Fruit fly (Drosophila melanogaster) whole organism, prepupa: ENCODE results near the gene Best3.

Experiments used
- CG10631 ChIP-seq: fragments of 200-800 bp; sonication (Bioruptor generic); optimal IDR thresholded peaks from 2 replicates; lab custom pipeline; 2016; ENCODE audit warnings: missing biosample characterization, missing genetic modification characterization
- CG10669 ChIP-seq: fragments of 200-800 bp; sonication (Bioruptor generic); optimal IDR thresholded peaks from 3 replicates; lab custom pipeline; 2018; ENCODE audit warnings: missing biosample characterization, mild to moderate bottlenecking, missing genetic modification characterization, moderate library complexity
- CG11902 ChIP-seq: fragments of 200-800 bp; sonication (Bioruptor generic); optimal IDR thresholded peaks from 3 replicates; lab custom pipeline; 2016; ENCODE audit warnings: missing biosample characterization, missing genetic modification characterization
- CG1621 ChIP-seq: fragments of 200-800 bp; sonication (Bioruptor generic); optimal IDR thresholded peaks from 3 replicates; lab custom pipeline; 2018; ENCODE audit warnings: missing biosample characterization, mild to moderate bottlenecking, missing genetic modification characterization
- CG16779 ChIP-seq: fragments of 200-800 bp; sonication (Bioruptor generic); optimal IDR thresholded peaks from 3 replicates; lab custom pipeline; 2017; ENCODE audit warnings: missing biosample characterization, mild to moderate bottlenecking, missing genetic modification characterization
- CG31627 ChIP-seq: fragments of 200-800 bp; sonication (Bioruptor generic); optimal IDR thresholded peaks from 3 replicates; lab custom pipeline; 2016; ENCODE audit warnings: missing biosample characterization, missing genetic modification characterization
- CG32006 ChIP-seq: fragments of 200-800 bp; sonication (Bioruptor generic); optimal IDR thresholded peaks from 3 replicates; lab custom pipeline; 2017; ENCODE audit warnings: missing biosample characterization, mild to moderate bottlenecking, missing genetic modification characterization
- CG34406 ChIP-seq: fragments of 200-800 bp; sonication (Bioruptor generic); optimal IDR thresholded peaks from 3 replicates; lab custom pipeline; 2016; ENCODE audit warnings: missing biosample characterization, missing genetic modification characterization
- CG3919 ChIP-seq: fragments of 200-800 bp; sonication (Bioruptor generic); optimal IDR thresholded peaks from 3 replicates; lab custom pipeline; 2016; ENCODE audit warnings: missing biosample characterization, missing genetic modification characterization
- CG4318 ChIP-seq: fragments of 200-800 bp; sonication (Bioruptor generic); optimal IDR thresholded peaks from 3 replicates; lab custom pipeline; 2017; ENCODE audit warnings: missing biosample characterization, mild to moderate bottlenecking, missing genetic modification characterization
- CG6276 ChIP-seq: fragments of 200-800 bp; sonication (Bioruptor generic); optimal IDR thresholded peaks from 2 replicates; lab custom pipeline; 2017; ENCODE audit warnings: missing biosample characterization, mild to moderate bottlenecking, missing genetic modification characterization
- CG6792 ChIP-seq: fragments of 200-800 bp; sonication (Bioruptor generic); optimal IDR thresholded peaks from 3 replicates; lab custom pipeline; 2016; ENCODE audit warnings: missing biosample characterization, missing genetic modification characterization
- CG6854 ChIP-seq: fragments of 200-800 bp; sonication (Bioruptor generic); optimal IDR thresholded peaks from 2 replicates; lab custom pipeline; 2017; ENCODE audit warnings: missing biosample characterization, mild to moderate bottlenecking, missing genetic modification characterization
- CG7368 ChIP-seq: fragments of 200-800 bp; sonication (Bioruptor generic); optimal IDR thresholded peaks from 3 replicates; lab custom pipeline; 2016; ENCODE audit warnings: missing biosample characterization, missing genetic modification characterization
- CG8119 ChIP-seq: fragments of 200-800 bp; sonication (Bioruptor generic); IDR thresholded peaks from 3 replicates; pipeline ENCODE4 v1.3.6; 2022; ENCODE audit warnings: missing biosample characterization, missing genetic modification characterization
- CG8319 ChIP-seq: fragments of 200-800 bp; sonication (Bioruptor generic); optimal IDR thresholded peaks from 3 replicates; lab custom pipeline; 2016; ENCODE audit warnings: missing biosample characterization, missing genetic modification characterization
- CG8632 ChIP-seq: fragments of 200-800 bp; sonication (Bioruptor generic); optimal IDR thresholded peaks from 3 replicates; lab custom pipeline; 2016; ENCODE audit warnings: missing biosample characterization, missing genetic modification characterization
- Eip75B ChIP-seq: fragments of 200-800 bp; sonication (Bioruptor generic); optimal IDR thresholded peaks from 3 replicates; lab custom pipeline; 2016; ENCODE audit warnings: missing biosample characterization, missing genetic modification characterization
- Eip78C ChIP-seq: fragments of 200-800 bp; sonication (Bioruptor generic); peaks from one replicate; lab custom pipeline; 2016; ENCODE audit warnings: missing biosample characterization, missing genetic modification characterization
- Eip93F ChIP-seq: fragments of 200-800 bp; sonication (Bioruptor generic); optimal IDR thresholded peaks from 2 replicates; lab custom pipeline; 2016; ENCODE audit warnings: missing biosample characterization, mild to moderate bottlenecking, missing genetic modification characterization
- Ets21C ChIP-seq: fragments of 200-800 bp; sonication (Bioruptor generic); optimal IDR thresholded peaks from 3 replicates; lab custom pipeline; 2016; ENCODE audit warnings: missing biosample characterization, missing genetic modification characterization
- Ets96B ChIP-seq: fragments of 200-800 bp; optimal IDR thresholded peaks from 2 replicates; lab custom pipeline; 2019; ENCODE audit warnings: missing biosample characterization, mild to moderate bottlenecking, missing genetic modification characterization, moderate library complexity
- Hr39 ChIP-seq: fragments of 200-800 bp; sonication (Bioruptor generic); optimal IDR thresholded peaks from 2 replicates; lab custom pipeline; 2016; ENCODE audit warnings: missing biosample characterization, missing genetic modification characterization
- Hr4 ChIP-seq: fragments of 200-800 bp; sonication (Bioruptor generic); optimal IDR thresholded peaks from 3 replicates; lab custom pipeline; 2016; ENCODE audit warnings: missing biosample characterization, missing genetic modification characterization
- Met ChIP-seq: fragments of 200-800 bp; sonication (Bioruptor generic); optimal IDR thresholded peaks from 3 replicates; lab custom pipeline; 2016; ENCODE audit warnings: missing biosample characterization, missing genetic modification characterization
- OdsH ChIP-seq: fragments of 200-800 bp; sonication (Bioruptor generic); optimal IDR thresholded peaks from 3 replicates; lab custom pipeline; 2016; ENCODE audit warnings: missing biosample characterization, missing genetic modification characterization
- Smox ChIP-seq: fragments of 200-800 bp; sonication (Bioruptor generic); optimal IDR thresholded peaks from 3 replicates; lab custom pipeline; 2016; ENCODE audit warnings: missing biosample characterization, missing genetic modification characterization
- Sox102F ChIP-seq: fragments of 200-800 bp; sonication (Bioruptor generic); optimal IDR thresholded peaks from 2 replicates; lab custom pipeline; 2016; ENCODE audit warnings: missing biosample characterization, mild to moderate bottlenecking, missing genetic modification characterization
- Sox14 ChIP-seq: fragments of 200-800 bp; sonication (Bioruptor generic); optimal IDR thresholded peaks from 3 replicates; lab custom pipeline; 2016; ENCODE audit warnings: missing biosample characterization, missing genetic modification characterization
- Sox15 ChIP-seq: fragments of 200-800 bp; sonication (Bioruptor generic); optimal IDR thresholded peaks from 3 replicates; lab custom pipeline; 2016; ENCODE audit warnings: missing biosample characterization, missing genetic modification characterization
- achi ChIP-seq: fragments of 200-800 bp; sonication (Bioruptor generic); optimal IDR thresholded peaks from 3 replicates; lab custom pipeline; 2016; ENCODE audit warnings: missing biosample characterization, missing genetic modification characterization
- acj6 ChIP-seq: fragments of 200-800 bp; sonication (Bioruptor generic); optimal IDR thresholded peaks from 3 replicates; lab custom pipeline; 2016; ENCODE audit warnings: missing biosample characterization, missing genetic modification characterization
- cyc ChIP-seq: fragments of 200-800 bp; sonication (Bioruptor generic); optimal IDR thresholded peaks from 3 replicates; lab custom pipeline; 2016; ENCODE audit warnings: missing biosample characterization, missing genetic modification characterization
- dsx ChIP-seq: fragments of 200-800 bp; optimal IDR thresholded peaks from 3 replicates; lab custom pipeline; 2019; ENCODE audit warnings: missing biosample characterization, mild to moderate bottlenecking, missing genetic modification characterization, moderate library complexity; ENCODE audit not compliant: poor library complexity, severe bottlenecking
- fkh ChIP-seq: fragments of 200-800 bp; sonication (Bioruptor generic); optimal IDR thresholded peaks from 3 replicates; lab custom pipeline; 2017; ENCODE audit warnings: missing biosample characterization, mild to moderate bottlenecking, missing genetic modification characterization, moderate library complexity
- net ChIP-seq: fragments of 200-800 bp; sonication (Bioruptor generic); optimal IDR thresholded peaks from 3 replicates; lab custom pipeline; 2016; ENCODE audit warnings: missing biosample characterization, missing genetic modification characterization
- spab ChIP-seq: fragments of 200-800 bp; sonication (Bioruptor generic); optimal IDR thresholded peaks from 2 replicates; lab custom pipeline; 2017; ENCODE audit warnings: missing biosample characterization, mild to moderate bottlenecking, missing genetic modification characterization, missing genetic modification reagents
- ss ChIP-seq, 2 experiments: fragments of 200-800 bp; sonication (Bioruptor generic); optimal IDR thresholded peaks; 2 replicates in 1 of 2; 3 replicates in 1 of 2; lab custom pipeline; 2017 to 2018; ENCODE audit warnings: mild to moderate bottlenecking in 2 of 2, missing biosample characterization in 2 of 2, missing genetic modification characterization in 2 of 2, moderate library complexity in 1 of 2
- svp ChIP-seq: fragments of 200-800 bp; sonication (Bioruptor generic); peaks from one replicate; lab custom pipeline; 2016; ENCODE audit warnings: missing biosample characterization, missing genetic modification characterization
- topi ChIP-seq: fragments of 200-800 bp; sonication (Bioruptor generic); optimal IDR thresholded peaks from 3 replicates; lab custom pipeline; 2016; ENCODE audit warnings: missing biosample characterization, missing genetic modification characterization
- vri ChIP-seq: fragments of 200-800 bp; sonication (Bioruptor generic); optimal IDR thresholded peaks from 3 replicates; lab custom pipeline; 2016; ENCODE audit warnings: missing biosample characterization, mild to moderate bottlenecking, missing genetic modification characterization

Gene Best3

DNA sequence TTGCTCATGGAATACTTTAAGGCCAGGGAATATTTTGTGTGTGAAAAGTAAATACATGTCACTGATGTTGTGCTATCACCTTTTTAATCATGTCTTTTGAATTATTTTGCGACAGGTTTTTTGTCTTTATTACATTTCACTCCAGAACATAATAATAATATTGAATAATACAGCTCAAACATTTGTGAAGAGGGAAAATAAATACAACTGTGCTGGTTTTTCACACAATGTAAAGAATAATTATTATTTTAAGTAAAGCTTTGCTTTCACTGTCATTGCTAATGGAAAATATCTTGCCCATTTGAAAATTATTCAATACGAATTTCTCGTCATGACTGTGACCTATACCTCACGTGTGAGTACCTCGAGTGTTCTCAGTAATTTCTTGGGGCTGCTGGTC lies 3.9 kb downstream of the Best3 start, which contains the start of gene Best4:
Best4 (plus strand) TSS at position 301 of the 400 bp plus-strand sequence.
- TF ChIP-seq CG6276 (no peak), Hr4 (GFP tag; lab: Kevin White, UChicago) (no peak), spab (GFP tag; lab: Kevin White, UChicago) (no peak), fkh (GFP tag; lab: Kevin White, UChicago) (no peak), acj6 (GFP tag; lab: Kevin White, UChicago) (no peak), Smox (no peak), CG10631 (GFP tag; lab: Kevin White, UChicago) (no peak), CG7368 (GFP tag; lab: Kevin White, UChicago) (no peak), CG8632 (GFP tag; lab: Kevin White, UChicago) (no peak), Eip78C (no peak), Hr39 (GFP tag; lab: Kevin White, UChicago) (no peak), CG8119 (GFP tag; lab: Robert Waterston, UW) (no peak), CG6854 (GFP tag; lab: Kevin White, UChicago) (no peak), CG8319 (GFP tag; lab: Kevin White, UChicago) (no peak), ss (GFP tag; optimal IDR thresholded peaks at IDR 0.05; lab: Kevin White, UChicago) (no peak), CG6792 (GFP tag; lab: Kevin White, UChicago) (no peak), dsx (GFP tag; lab: Kevin White, UChicago) (no peak), CG3919 (GFP tag; lab: Kevin White, UChicago) (no peak), Eip75B (GFP tag; lab: Kevin White, UChicago) (no peak), CG31627 (GFP tag; lab: Kevin White, UChicago) (no peak)
- TF ChIP-seq, all 60 proteins: peak for 0

DNA sequence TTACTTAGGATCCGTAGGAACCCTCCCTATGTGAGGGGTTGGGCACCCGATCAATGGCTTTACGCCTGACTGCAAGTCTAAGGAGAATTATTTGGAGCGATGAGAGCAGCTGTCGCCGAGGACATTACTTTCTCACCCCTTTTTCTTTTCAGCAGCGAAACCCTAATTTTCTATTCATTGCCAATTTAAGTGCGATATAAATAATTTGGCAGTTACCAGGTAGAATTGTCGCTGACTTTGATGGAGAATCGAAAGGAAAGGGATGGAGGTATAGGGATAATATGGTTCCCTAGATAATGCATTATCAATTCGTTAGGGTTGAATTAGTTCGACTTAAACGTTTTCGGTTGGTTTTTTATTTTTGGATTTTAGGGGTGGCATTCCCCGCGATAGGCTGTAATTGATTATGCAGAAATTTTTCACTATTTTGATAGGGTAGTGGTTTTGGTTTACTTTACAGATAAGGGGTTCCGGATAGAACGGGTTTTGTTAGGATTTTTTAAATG lies 13.3 kb downstream of the Best3 start:
- no peak for TF ChIP-seq CG4318
- no peak for TF ChIP-seq Ets21C (GFP tag; lab: Kevin White, UChicago)
- TF ChIP-seq CG10669 (GFP tag; lab: Kevin White, UChicago): no peak
- TF ChIP-seq Sox14 (GFP tag; lab: Kevin White, UChicago): no peak
- no peak for TF ChIP-seq Sox102F (GFP tag; lab: Kevin White, UChicago)
- no peak for TF ChIP-seq net (GFP tag; lab: Kevin White, UChicago)
- TF ChIP-seq Smox: no peak
- no peak for TF ChIP-seq Eip93F (GFP tag; lab: Kevin White, UChicago)

DNA sequence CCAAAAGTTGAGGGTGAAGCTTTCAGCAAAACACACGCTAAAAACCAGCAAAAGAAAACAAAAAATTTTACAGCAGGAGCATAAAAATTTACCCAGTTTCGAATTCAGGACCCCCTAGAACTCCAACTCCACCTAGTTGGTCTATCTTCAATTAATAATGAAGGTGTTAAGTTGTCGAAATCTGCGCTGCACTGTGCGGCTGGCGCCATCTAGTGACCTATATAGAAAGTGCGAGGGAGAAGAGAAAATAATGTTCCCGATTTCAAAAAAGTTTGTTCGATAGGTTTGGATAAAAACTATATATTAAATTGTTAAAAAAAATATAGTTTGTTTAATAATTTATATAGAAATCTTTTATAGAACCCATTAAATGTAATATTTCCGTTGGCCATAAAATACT lies 15.6 kb downstream of the Best3 start:
- TF ChIP-seq achi (no peak), Hr39 (GFP tag; lab: Kevin White, UChicago) (no peak), Sox102F (GFP tag; lab: Kevin White, UChicago) (no peak), CG8319 (GFP tag; lab: Kevin White, UChicago) (no peak), Sox14 (GFP tag; lab: Kevin White, UChicago) (no peak), Smox (no peak), Met (no peak), CG1621 (no peak), CG34406 (no peak), CG32006 (no peak), svp (GFP tag; lab: Kevin White, UChicago) (no peak), Eip78C (no peak), vri (GFP tag; lab: Kevin White, UChicago) (no peak)
- TF ChIP-seq, all 60 proteins: peak for 0

DNA sequence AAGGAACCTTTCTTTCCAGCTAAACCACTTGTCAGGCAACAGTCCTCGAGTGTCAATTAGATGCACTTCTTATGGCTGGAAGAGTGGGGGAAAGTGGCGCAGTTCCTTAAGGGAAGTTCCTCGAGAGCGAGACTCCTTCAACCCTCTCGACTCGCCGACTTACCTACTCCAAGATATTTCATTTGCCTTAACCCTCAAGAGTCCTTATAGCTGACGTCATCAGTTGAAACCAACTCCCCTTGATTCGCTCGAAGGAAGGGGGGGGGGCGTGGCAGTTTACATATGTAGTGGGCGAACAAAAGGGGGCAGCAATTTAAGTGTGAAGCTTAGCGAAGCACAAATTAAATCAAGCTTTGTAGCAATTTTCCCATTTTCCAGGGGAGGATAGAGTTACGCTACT lies 21.5 kb downstream of the Best3 start:
- no peak for TF ChIP-seq Eip75B (GFP tag; lab: Kevin White, UChicago)
- no peak for TF ChIP-seq OdsH (GFP tag; lab: Kevin White, UChicago)
- TF ChIP-seq CG6792 (GFP tag; lab: Kevin White, UChicago): no peak
- TF ChIP-seq CG7368 (GFP tag; lab: Kevin White, UChicago): no peak
- TF ChIP-seq CG6854 (GFP tag; lab: Kevin White, UChicago): no peak
- TF ChIP-seq ss (GFP tag; optimal IDR thresholded peaks at IDR 0.05; lab: Kevin White, UChicago): no peak
- no peak for TF ChIP-seq topi (GFP tag; lab: Kevin White, UChicago)
- no peak for TF ChIP-seq CG8119 (GFP tag; lab: Robert Waterston, UW)
- no peak for TF ChIP-seq Ets96B (tag; lab: Kevin White, UChicago)
- no peak for TF ChIP-seq Smox
- TF ChIP-seq CG16779 (tag; lab: Kevin White, UChicago): no peak
- TF ChIP-seq Sox102F (GFP tag; lab: Kevin White, UChicago): no peak
- no peak for TF ChIP-seq CG10669 (GFP tag; lab: Kevin White, UChicago)
- no peak for TF ChIP-seq CG31627 (GFP tag; lab: Kevin White, UChicago)
- no peak for TF ChIP-seq CG11902 (GFP tag; lab: Kevin White, UChicago)
- no peak for TF ChIP-seq cyc
- no peak for TF ChIP-seq fkh (GFP tag; lab: Kevin White, UChicago)
- TF ChIP-seq Sox15 (GFP tag; lab: Kevin White, UChicago): no peak
